Fruit fly (Drosophila melanogaster) whole organism, embryonic: ENCODE measurements around the gene Arp10.

ENCODE experiments used
- Antp ChIP-seq: fragments of 200-800 bp; sonication (Bioruptor generic); optimal IDR thresholded peaks from 3 replicates; lab custom pipeline; 2016; ENCODE audit warnings: missing biosample characterization, missing genetic modification characterization
- B-H1 ChIP-seq: fragments of 200-800 bp; sonication (Bioruptor generic); IDR thresholded peaks from 3 replicates; pipeline ENCODE4 v1.3.6; 2022; ENCODE audit warnings: missing biosample characterization, missing genetic modification characterization
- Bteb2 ChIP-seq: fragments of 200-800 bp; sonication (Bioruptor generic); optimal IDR thresholded peaks from 2 replicates; lab custom pipeline; 2016; ENCODE audit warnings: missing biosample characterization, missing genetic modification characterization
- CG10321 ChIP-seq: fragments of 200-800 bp; sonication (Bioruptor generic); IDR thresholded peaks from 2 replicates; pipeline ENCODE4 v1.3.6; 2022; ENCODE audit warnings: missing biosample characterization, missing genetic modification characterization
- CG10462 ChIP-seq: fragments of 200-800 bp; sonication (Bioruptor generic); optimal IDR thresholded peaks from 2 replicates; lab custom pipeline; 2016; ENCODE audit warnings: missing biosample characterization, missing genetic modification characterization
- CG11398 ChIP-seq: fragments of 200-800 bp; sonication (Bioruptor generic); optimal IDR thresholded peaks from 2 replicates; lab custom pipeline; 2016; ENCODE audit warnings: missing biosample characterization, missing genetic modification characterization
- CG11456 ChIP-seq: fragments of 200-800 bp; sonication (Bioruptor generic); IDR thresholded peaks from 3 replicates; pipeline ENCODE4 v1.3.6; 2022; ENCODE audit warnings: missing biosample characterization, missing genetic modification characterization
- CG12155 ChIP-seq: fragments of 200-800 bp; sonication (Bioruptor generic); optimal IDR thresholded peaks from 3 replicates; lab custom pipeline; 2016; ENCODE audit warnings: missing biosample characterization, missing genetic modification characterization
- CG13775 ChIP-seq: fragments of 200-800 bp; sonication (Bioruptor generic); optimal IDR thresholded peaks from 3 replicates; lab custom pipeline; 2017; ENCODE audit warnings: missing biosample characterization, mild to moderate bottlenecking, missing genetic modification characterization
- CG14860 ChIP-seq: fragments of 200-800 bp; sonication (Bioruptor generic); IDR thresholded peaks from 3 replicates; pipeline ENCODE4 v1.3.6; 2022; ENCODE audit warnings: missing biosample characterization, missing genetic modification characterization; ENCODE audit not compliant: partially characterized antibody
- CG15073 ChIP-seq: fragments of 200-800 bp; sonication (Bioruptor generic); optimal IDR thresholded peaks from 2 replicates; lab custom pipeline; 2016; ENCODE audit warnings: missing biosample characterization, missing genetic modification characterization
- CG18262 ChIP-seq: fragments of 200-800 bp; optimal IDR thresholded peaks from 3 replicates; lab custom pipeline; 2019; ENCODE audit warnings: missing biosample characterization, mild to moderate bottlenecking, missing genetic modification characterization, moderate library complexity
- CG1832 ChIP-seq: fragments of 200-800 bp; sonication (Bioruptor generic); optimal IDR thresholded peaks from 2 replicates; lab custom pipeline; 2017; ENCODE audit warnings: missing biosample characterization, mild to moderate bottlenecking, missing genetic modification characterization, inconsistent platforms
- CG43689 ChIP-seq: fragments of 200-800 bp; sonication (Bioruptor generic); IDR thresholded peaks from 2 replicates; pipeline ENCODE4 v1.3.6; 2022; ENCODE audit warnings: missing biosample characterization, missing genetic modification characterization
- CG5953 ChIP-seq: fragments of 200-800 bp; sonication (Bioruptor generic); IDR thresholded peaks from 2 replicates; pipeline ENCODE4 v1.3.6; 2022; ENCODE audit warnings: missing biosample characterization, missing genetic modification characterization
- CG8089 ChIP-seq: fragments of 200-800 bp; sonication (Bioruptor generic); optimal IDR thresholded peaks from 3 replicates; lab custom pipeline; 2016; ENCODE audit warnings: missing biosample characterization, missing genetic modification characterization
- CG8924 ChIP-seq: fragments of 200-800 bp; optimal IDR thresholded peaks from 3 replicates; lab custom pipeline; 2019; ENCODE audit warnings: missing biosample characterization, mild to moderate bottlenecking, missing genetic modification characterization, moderate library complexity
- CG9437 ChIP-seq: fragments of 200-800 bp; sonication (Bioruptor generic); optimal IDR thresholded peaks from 2 replicates; lab custom pipeline; 2018; ENCODE audit warnings: missing biosample characterization, mild to moderate bottlenecking, missing genetic modification characterization
- CG9876 ChIP-seq: fragments of 200-800 bp; sonication (Bioruptor generic); optimal IDR thresholded peaks from 2 replicates; lab custom pipeline; 2016; ENCODE audit warnings: missing biosample characterization, missing genetic modification characterization
- CTCF ChIP-seq: fragments of 200-800 bp; sonication (Bioruptor generic); optimal IDR thresholded peaks from 2 replicates; lab custom pipeline; 2017; ENCODE audit warnings: missing biosample characterization, mild to moderate bottlenecking, missing genetic modification characterization, moderate library complexity
- Doc3 ChIP-seq: fragments of 200-800 bp; sonication (Bioruptor generic); IDR thresholded peaks from 3 replicates; pipeline ENCODE4 v1.3.6; 2022; ENCODE audit warnings: missing biosample characterization, missing genetic modification characterization; ENCODE audit not compliant: partially characterized antibody
- Drgx ChIP-seq: fragments of 200-800 bp; sonication (Bioruptor generic); IDR thresholded peaks from 2 replicates; pipeline ENCODE4 v1.3.6; 2022; ENCODE audit warnings: missing biosample characterization, missing genetic modification characterization
- HLH3B ChIP-seq: fragments of 200-800 bp; sonication (Bioruptor generic); IDR thresholded peaks from 2 replicates; pipeline ENCODE4 v1.3.6; 2022; ENCODE audit warnings: missing biosample characterization, missing genetic modification characterization
- MESR4 ChIP-seq: fragments of 200-800 bp; sonication (Bioruptor generic); optimal IDR thresholded peaks from 2 replicates; lab custom pipeline; 2018; ENCODE audit warnings: missing biosample characterization, mild to moderate bottlenecking, missing genetic modification characterization, moderate library complexity
- Med ChIP-seq: fragments of 200-800 bp; sonication (Bioruptor generic); peaks from one replicate; lab custom pipeline; 2016; ENCODE audit warnings: missing biosample characterization, missing genetic modification characterization, mild to moderate bottlenecking, inconsistent platforms, moderate library complexity
- Oaz ChIP-seq: fragments of 200-800 bp; sonication (Bioruptor generic); IDR thresholded peaks from 2 replicates; pipeline ENCODE4 v1.3.6; 2022; ENCODE audit warnings: missing biosample characterization, missing genetic modification characterization
- Sry-β ChIP-seq: fragments of 200-800 bp; sonication (Bioruptor generic); optimal IDR thresholded peaks from 2 replicates; lab custom pipeline; 2018; ENCODE audit warnings: missing biosample characterization, mild to moderate bottlenecking, missing genetic modification characterization, moderate library complexity
- Ssrp ChIP-seq: fragments of 200-800 bp; sonication (Bioruptor generic); optimal IDR thresholded peaks from 2 replicates; lab custom pipeline; 2018; ENCODE audit warnings: missing biosample characterization, mild to moderate bottlenecking, missing genetic modification characterization, moderate library complexity
- Taf1 ChIP-seq: fragments of 200-800 bp; sonication (Bioruptor generic); IDR thresholded peaks from 2 replicates; pipeline ENCODE4 v1.3.6; 2022; ENCODE audit warnings: missing biosample characterization, missing genetic modification characterization
- Usf ChIP-seq: fragments of 200-800 bp; sonication (Bioruptor generic); optimal IDR thresholded peaks from 2 replicates; lab custom pipeline; 2017; ENCODE audit warnings: missing genotype, missing biosample characterization, missing genetic modification characterization
- bbx ChIP-seq: fragments of 200-800 bp; sonication (Bioruptor generic); IDR thresholded peaks from 2 replicates; pipeline ENCODE4 v1.3.6; 2022; ENCODE audit warnings: missing biosample characterization, missing genetic modification characterization; ENCODE audit not compliant: partially characterized antibody
- caup ChIP-seq: fragments of 200-800 bp; sonication (Bioruptor generic); optimal IDR thresholded peaks from 3 replicates; lab custom pipeline; 2017; ENCODE audit warnings: missing biosample characterization, mild to moderate bottlenecking, missing genetic modification characterization, moderate library complexity; ENCODE audit not compliant: severe bottlenecking
- corto ChIP-seq: fragments of 200-800 bp; sonication (Bioruptor generic); optimal IDR thresholded peaks from 2 replicates; lab custom pipeline; 2016; ENCODE audit warnings: missing biosample characterization, mild to moderate bottlenecking, missing genetic modification characterization, moderate library complexity
- dimm ChIP-seq: fragments of 200-800 bp; sonication (Bioruptor generic); IDR thresholded peaks from 2 replicates; pipeline ENCODE4 v1.3.6; 2022; ENCODE audit warnings: missing biosample characterization, missing genetic modification characterization
- fd102C ChIP-seq: fragments of 200-800 bp; sonication (Bioruptor generic); optimal IDR thresholded peaks from 2 replicates; lab custom pipeline; 2018; ENCODE audit warnings: missing biosample characterization, mild to moderate bottlenecking, missing genetic modification characterization, moderate library complexity
- gro ChIP-seq: fragments of 200-800 bp; sonication (Bioruptor generic); optimal IDR thresholded peaks from 2 replicates; lab custom pipeline; 2016; ENCODE audit warnings: missing biosample characterization, missing genetic modification characterization
- inv ChIP-seq: fragments of 200-800 bp; sonication (Bioruptor generic); IDR thresholded peaks from 2 replicates; pipeline ENCODE4 v1.3.6; 2022; ENCODE audit warnings: missing biosample characterization, missing genetic modification characterization; ENCODE audit not compliant: partially characterized antibody
- klu ChIP-seq: fragments of 200-800 bp; sonication (Bioruptor generic); IDR thresholded peaks from 2 replicates; pipeline ENCODE4 v1.3.6; 2022; ENCODE audit warnings: missing biosample characterization, missing genetic modification characterization
- lmd ChIP-seq: fragments of 200-800 bp; sonication (Bioruptor generic); IDR thresholded peaks from 2 replicates; pipeline ENCODE4 v1.3.6; 2022; ENCODE audit warnings: missing biosample characterization, missing genetic modification characterization
- lola ChIP-seq, 3 experiments: fragments of >200 bp in 2 of 3; fragments of 200-800 bp in 1 of 3; sonication (Bioruptor generic) in 1 of 3; optimal IDR thresholded peaks; 2 replicates each; lab custom pipeline; 2017 to 2019; ENCODE audit warnings: missing biosample characterization in 3 of 3, missing genetic modification characterization in 3 of 3, mild to moderate bottlenecking in 1 of 3, moderate library complexity in 1 of 3
- mirr ChIP-seq: fragments of 200-800 bp; sonication (Bioruptor generic); optimal IDR thresholded peaks from 3 replicates; lab custom pipeline; 2018; ENCODE audit warnings: missing biosample characterization, mild to moderate bottlenecking, missing genetic modification characterization
- onecut ChIP-seq: fragments of 200-800 bp; sonication (Bioruptor generic); IDR thresholded peaks from 2 replicates; pipeline ENCODE4 v1.3.6; 2022; ENCODE audit warnings: missing biosample characterization, missing genetic modification characterization
- pb ChIP-seq: fragments of 200-800 bp; sonication (Bioruptor generic); optimal IDR thresholded peaks from 3 replicates; lab custom pipeline; 2016; ENCODE audit warnings: missing biosample characterization, missing genetic modification characterization
- peb ChIP-seq: fragments of 200-800 bp; sonication (Bioruptor generic); IDR thresholded peaks from 2 replicates; pipeline ENCODE4 v1.3.6; 2022; ENCODE audit warnings: missing biosample characterization, missing genetic modification characterization
- pfk ChIP-seq: fragments of 200-800 bp; sonication (Bioruptor generic); optimal IDR thresholded peaks from 2 replicates; lab custom pipeline; 2018; ENCODE audit warnings: missing biosample characterization, mild to moderate bottlenecking, missing genetic modification characterization, moderate library complexity
- seq ChIP-seq: fragments of 200-800 bp; sonication (Bioruptor generic); IDR thresholded peaks from 2 replicates; pipeline ENCODE4 v1.3.6; 2022; ENCODE audit warnings: missing biosample characterization, missing genetic modification characterization
- slbo ChIP-seq: fragments of 200-800 bp; sonication (Bioruptor generic); IDR thresholded peaks from 2 replicates; pipeline ENCODE4 v1.3.6; 2022; ENCODE audit warnings: missing biosample characterization, missing genetic modification characterization
- tgo ChIP-seq: fragments of 200-800 bp; sonication (Bioruptor generic); IDR thresholded peaks from 3 replicates; pipeline ENCODE4 v1.3.6; 2022; ENCODE audit warnings: missing biosample characterization, missing genetic modification characterization
- tll ChIP-seq, 2 experiments: fragments of 200-800 bp in 1 of 2; fragments of >200 bp in 1 of 2; sonication (Bioruptor generic) in 1 of 2; optimal IDR thresholded peaks; 2 replicates each; lab custom pipeline; 2017 to 2019; ENCODE audit warnings: missing biosample characterization in 2 of 2, missing genetic modification characterization in 2 of 2, mild to moderate bottlenecking in 1 of 2, moderate library complexity in 1 of 2
- tup ChIP-seq: fragments of 200-800 bp; sonication (Bioruptor generic); optimal IDR thresholded peaks from 2 replicates; lab custom pipeline; 2016; ENCODE audit warnings: missing biosample characterization, mild to moderate bottlenecking, missing genetic modification characterization, moderate library complexity
- z ChIP-seq: fragments of 200-800 bp; sonication (Bioruptor generic); IDR thresholded peaks from 3 replicates; pipeline ENCODE4 v1.3.6; 2022; ENCODE audit warnings: missing biosample characterization, missing genetic modification characterization

Gene Arp10

dm6 chrX:19694792-19695558, 49.0 kb upstream of the Arp10 start, which contains the start of gene CG14229 (continued):
- TF ChIP-seq CG14860: no peak
- TF ChIP-seq CG10462 (GFP tag; lab: Kevin White, UChicago): no peak
- no peak for TF ChIP-seq seq
- no peak for TF ChIP-seq peb (GFP tag; lab: Robert Waterston, UW)
- no peak for TF ChIP-seq CG43689 (GFP tag; lab: Robert Waterston, UW)
- peak; percentile 8 for TF ChIP-seq CG18262 (tag; lab: Kevin White, UChicago)
- TF ChIP-seq Taf1 (GFP tag; lab: Robert Waterston, UW): no peak
- TF ChIP-seq CG1832: no peak
- peak; percentile 38 for TF ChIP-seq slbo (GFP tag; lab: Robert Waterston, UW)
- TF ChIP-seq pfk (GFP tag; lab: Kevin White, UChicago): no peak
- TF ChIP-seq bbx (GFP tag; lab: Robert Waterston, UW): no peak
- no peak for TF ChIP-seq klu (GFP tag; lab: Robert Waterston, UW)
- TF ChIP-seq B-H1 (GFP tag; lab: Robert Waterston, UW): no peak
- no peak for TF ChIP-seq caup (GFP tag; lab: Kevin White, UChicago)
- no peak for TF ChIP-seq CG5953
- no peak for TF ChIP-seq inv
- no peak for TF ChIP-seq Bteb2 (GFP tag; lab: Kevin White, UChicago)
- TF ChIP-seq CG9437 (GFP tag; lab: Kevin White, UChicago): no peak
- no peak for TF ChIP-seq CG9876 (GFP tag; lab: Kevin White, UChicago)
- no peak for TF ChIP-seq Doc3 (GFP tag; lab: Robert Waterston, UW)
- peak; percentile 30 for TF ChIP-seq MESR4 (GFP tag; lab: Kevin White, UChicago)
- no peak for TF ChIP-seq CTCF (GFP tag; lab: Kevin White, UChicago)
- no peak for TF ChIP-seq CG11398 (GFP tag; lab: Kevin White, UChicago)
- no peak for TF ChIP-seq mirr (GFP tag; lab: Kevin White, UChicago)
- TF ChIP-seq CG10321 (GFP tag; lab: Robert Waterston, UW): no peak
- no peak for TF ChIP-seq gro
- no peak for TF ChIP-seq lola (GFP tag; optimal IDR thresholded peaks at IDR 0.05; lab: Kevin White, UChicago)
- no peak for TF ChIP-seq Oaz (GFP tag; lab: Robert Waterston, UW)
- peak; percentile 38; the same call in 1 of the 2 replicates for TF ChIP-seq lmd (GFP tag; lab: Robert Waterston, UW)
- TF ChIP-seq corto (GFP tag; lab: Kevin White, UChicago): no peak
- TF ChIP-seq dimm: no peak
- TF ChIP-seq Ssrp (tag; lab: Kevin White, UChicago): no peak
- no peak for TF ChIP-seq z (GFP tag; lab: Robert Waterston, UW)
- no peak for TF ChIP-seq pb (GFP tag; lab: Kevin White, UChicago)
- TF ChIP-seq Antp (GFP tag; lab: Kevin White, UChicago): no peak
- TF ChIP-seq tup: no peak
- peak; percentile 48 for TF ChIP-seq Med (GFP tag; lab: Kevin White, UChicago)
- TF ChIP-seq CG15073: no peak
- no peak for TF ChIP-seq HLH3B
- TF ChIP-seq CG8089: no peak
- peak; percentile 29; the same call in 1 of the 2 replicates for TF ChIP-seq Drgx
- no peak for TF ChIP-seq Usf (GFP tag; lab: Kevin White, UChicago)
- no peak for TF ChIP-seq tll (GFP tag; optimal IDR thresholded peaks at IDR 0.05; lab: Kevin White, UChicago)
- no peak for TF ChIP-seq CG11456 (GFP tag; lab: Robert Waterston, UW)
- no peak for TF ChIP-seq CG12155 (GFP tag; lab: Kevin White, UChicago)
- peak; percentile 3 for TF ChIP-seq CG13775
- TF ChIP-seq onecut (GFP tag; lab: Robert Waterston, UW): no peak
- peak; percentile 33; the same call in 1 of the 3 replicates for TF ChIP-seq tgo
- no peak for TF ChIP-seq fd102C (GFP tag; lab: Kevin White, UChicago)
- no peak for TF ChIP-seq Sry-β
- no peak for TF ChIP-seq CG8924 (tag; lab: Kevin White, UChicago)
